Fruit fly (Drosophila melanogaster) whole organism, embryonic: ENCODE measurements around the gene CG8112.

Source experiments
- CG1024 ChIP-seq: fragments of 200-800 bp; sonication (Bioruptor generic); IDR thresholded peaks from 2 replicates; pipeline ENCODE4 v1.3.6; 2022; ENCODE audit warnings: missing biosample characterization, missing genetic modification characterization
- CG10654 ChIP-seq: fragments of 200-800 bp; sonication (Bioruptor generic); optimal IDR thresholded peaks from 2 replicates; lab custom pipeline; 2016; ENCODE audit warnings: missing biosample characterization, missing genetic modification characterization
- CG11456 ChIP-seq: fragments of 200-800 bp; sonication (Bioruptor generic); IDR thresholded peaks from 3 replicates; pipeline ENCODE4 v1.3.6; 2022; ENCODE audit warnings: missing biosample characterization, missing genetic modification characterization
- CG11560 ChIP-seq: fragments of 200-800 bp; sonication (Bioruptor generic); IDR thresholded peaks from 3 replicates; pipeline ENCODE4 v1.3.6; 2022; ENCODE audit warnings: missing biosample characterization, missing genetic modification characterization
- CG12071 ChIP-seq: fragments of 200-800 bp; sonication (Bioruptor generic); optimal IDR thresholded peaks from 3 replicates; lab custom pipeline; 2018; ENCODE audit warnings: missing biosample characterization, mild to moderate bottlenecking, missing genetic modification characterization
- CG14667 ChIP-seq: fragments of 200-800 bp; sonication (Bioruptor generic); IDR thresholded peaks from 2 replicates; pipeline ENCODE4 v1.3.6; 2022; ENCODE audit warnings: missing biosample characterization, missing genetic modification characterization
- CG14710 ChIP-seq: fragments of 200-800 bp; sonication (Bioruptor generic); optimal IDR thresholded peaks from 3 replicates; lab custom pipeline; 2019; ENCODE audit warnings: missing biosample characterization, mild to moderate bottlenecking, missing genetic modification characterization, moderate library complexity
- CG14965 ChIP-seq: fragments of 200-800 bp; sonication (Bioruptor generic); optimal IDR thresholded peaks from 2 replicates; lab custom pipeline; 2016; ENCODE audit warnings: missing biosample characterization, missing genetic modification characterization, borderline replicate concordance
- CG15073 ChIP-seq: fragments of 200-800 bp; sonication (Bioruptor generic); optimal IDR thresholded peaks from 2 replicates; lab custom pipeline; 2016; ENCODE audit warnings: missing biosample characterization, missing genetic modification characterization
- CG1792 ChIP-seq: fragments of 200-800 bp; sonication (Bioruptor generic); optimal IDR thresholded peaks from 2 replicates; lab custom pipeline; 2016; ENCODE audit warnings: missing biosample characterization, missing genetic modification characterization
- CG3065 ChIP-seq: fragments of 200-800 bp; sonication (Bioruptor generic); optimal IDR thresholded peaks from 2 replicates; lab custom pipeline; 2016; ENCODE audit warnings: missing biosample characterization, missing genetic modification characterization
- CG3281 ChIP-seq: fragments of 200-800 bp; sonication (Bioruptor generic); optimal IDR thresholded peaks from 3 replicates; lab custom pipeline; 2017; ENCODE audit warnings: missing biosample characterization, mild to moderate bottlenecking, missing genetic modification characterization
- CG7271 ChIP-seq: fragments of 200-800 bp; sonication (Bioruptor generic); optimal IDR thresholded peaks from 2 replicates; lab custom pipeline; 2018; ENCODE audit warnings: missing biosample characterization, mild to moderate bottlenecking, missing genetic modification characterization, moderate library complexity
- CG7963 ChIP-seq: fragments of 200-800 bp; sonication (Bioruptor generic); IDR thresholded peaks from 3 replicates; pipeline ENCODE4 v1.3.6; 2022; ENCODE audit warnings: missing biosample characterization, missing genetic modification characterization; ENCODE audit not compliant: partially characterized antibody
- CG8290 ChIP-seq, 3 experiments: fragments of 200-800 bp; sonication (Bioruptor generic); optimal IDR thresholded peaks; 2 replicates each; lab custom pipeline; 2016 to 2019; ENCODE audit warnings: missing biosample characterization in 3 of 3, missing genetic modification characterization in 3 of 3, mild to moderate bottlenecking in 2 of 3, moderate library complexity in 1 of 3
- CG8944 ChIP-seq: fragments of 200-800 bp; sonication (Bioruptor generic); optimal IDR thresholded peaks from 3 replicates; lab custom pipeline; 2016; ENCODE audit warnings: missing biosample characterization, missing genetic modification characterization
- CG9437 ChIP-seq: fragments of 200-800 bp; sonication (Bioruptor generic); optimal IDR thresholded peaks from 2 replicates; lab custom pipeline; 2018; ENCODE audit warnings: missing biosample characterization, mild to moderate bottlenecking, missing genetic modification characterization
- Dfd ChIP-seq, 2 experiments: fragments of >200 bp; optimal IDR thresholded peaks; 2 replicates each; lab custom pipeline; 2017; ENCODE audit warnings: missing biosample characterization in 2 of 2, missing genetic modification characterization in 2 of 2
- Dref ChIP-seq: fragments of 200-800 bp; sonication (Bioruptor generic); IDR thresholded peaks from 2 replicates; pipeline ENCODE4 v1.3.6; 2022; ENCODE audit warnings: missing biosample characterization, missing genetic modification characterization
- Drgx ChIP-seq: fragments of 200-800 bp; sonication (Bioruptor generic); IDR thresholded peaks from 2 replicates; pipeline ENCODE4 v1.3.6; 2022; ENCODE audit warnings: missing biosample characterization, missing genetic modification characterization
- E2f1 ChIP-seq: fragments of 200-800 bp; sonication (Bioruptor generic); IDR thresholded peaks from 2 replicates; pipeline ENCODE4 v1.3.6; 2022; ENCODE audit warnings: missing biosample characterization, missing genetic modification characterization
- E2f2 ChIP-seq: fragments of 200-800 bp; sonication (Bioruptor generic); IDR thresholded peaks from 2 replicates; pipeline ENCODE4 v1.3.6; 2022; ENCODE audit warnings: missing biosample characterization, missing genetic modification characterization
- HmgD ChIP-seq: fragments of 200-800 bp; sonication (Bioruptor generic); optimal IDR thresholded peaks from 3 replicates; lab custom pipeline; 2016; ENCODE audit warnings: missing biosample characterization, missing genetic modification characterization
- Hr3 ChIP-seq: fragments of 200-800 bp; sonication (Bioruptor generic); optimal IDR thresholded peaks from 3 replicates; lab custom pipeline; 2016; ENCODE audit warnings: missing biosample characterization, missing genetic modification characterization
- Hr78 ChIP-seq, 2 experiments: fragments of 200-800 bp in 1 of 2; fragments of >200 bp in 1 of 2; sonication (Bioruptor generic) in 1 of 2; optimal IDR thresholded peaks; 2 replicates each; lab custom pipeline; 2017 to 2019; ENCODE audit warnings: missing biosample characterization in 2 of 2, missing genetic modification characterization in 2 of 2, mild to moderate bottlenecking in 1 of 2, moderate library complexity in 1 of 2
- NFAT ChIP-seq: fragments of 200-800 bp; sonication (Bioruptor generic); IDR thresholded peaks from 2 replicates; pipeline ENCODE4 v1.3.6; 2022; ENCODE audit warnings: missing biosample characterization, missing genetic modification characterization
- Neu2 ChIP-seq: fragments of 200-800 bp; sonication (Bioruptor generic); optimal IDR thresholded peaks from 3 replicates; lab custom pipeline; 2016; ENCODE audit warnings: missing biosample characterization, missing genetic modification characterization, borderline replicate concordance
- Nf-YB ChIP-seq: fragments of 200-800 bp; sonication (Bioruptor generic); optimal IDR thresholded peaks from 3 replicates; lab custom pipeline; 2019; ENCODE audit warnings: missing biosample characterization, mild to moderate bottlenecking, missing genetic modification characterization, moderate library complexity
- Stat92E ChIP-seq, 3 experiments: fragments of >200 bp in 2 of 3; fragments of 200-800 bp in 1 of 3; sonication (Bioruptor generic) in 1 of 3; optimal IDR thresholded peaks; 2 replicates each; lab custom pipeline; 2017 to 2019; ENCODE audit warnings: missing biosample characterization in 3 of 3, missing genetic modification characterization in 3 of 3, mild to moderate bottlenecking in 1 of 3, moderate library complexity in 1 of 3
- ato ChIP-seq: fragments of 200-800 bp; sonication (Bioruptor generic); IDR thresholded peaks from 2 replicates; pipeline ENCODE4 v1.3.6; 2022; ENCODE audit warnings: missing biosample characterization, missing genetic modification characterization; ENCODE audit not compliant: partially characterized antibody
- bsh ChIP-seq, 2 experiments: fragments of 200-800 bp; sonication (Bioruptor generic); optimal IDR thresholded peaks; 2 replicates each; lab custom pipeline; 2017 to 2018; ENCODE audit warnings: mild to moderate bottlenecking in 2 of 2, missing biosample characterization in 2 of 2, missing genetic modification characterization in 2 of 2, moderate library complexity in 1 of 2
- cas ChIP-seq: fragments of 200-800 bp; sonication (Bioruptor generic); IDR thresholded peaks from 2 replicates; pipeline ENCODE4 v1.3.6; 2022; ENCODE audit warnings: missing biosample characterization, missing genetic modification characterization
- chn ChIP-seq: fragments of 200-800 bp; sonication (Bioruptor generic); optimal IDR thresholded peaks from 2 replicates; lab custom pipeline; 2016; ENCODE audit warnings: missing biosample characterization, missing genetic modification characterization
- dati ChIP-seq: fragments of 200-800 bp; sonication (Bioruptor generic); IDR thresholded peaks from 2 replicates; pipeline ENCODE4 v1.3.6; 2022; ENCODE audit warnings: missing biosample characterization, missing genetic modification characterization
- en ChIP-seq: fragments of 200-800 bp; sonication (Bioruptor generic); optimal IDR thresholded peaks from 2 replicates; lab custom pipeline; 2016; ENCODE audit warnings: missing biosample characterization, missing genetic modification characterization
- fd64A ChIP-seq: fragments of 200-800 bp; sonication (Bioruptor generic); optimal IDR thresholded peaks from 3 replicates; lab custom pipeline; 2018; ENCODE audit warnings: missing biosample characterization, mild to moderate bottlenecking, missing genetic modification characterization
- gsb-n ChIP-seq: fragments of 200-800 bp; sonication (Bioruptor generic); optimal IDR thresholded peaks from 3 replicates; lab custom pipeline; 2018; ENCODE audit warnings: missing biosample characterization, mild to moderate bottlenecking, missing genetic modification characterization
- jing ChIP-seq: fragments of 200-800 bp; sonication (Bioruptor generic); optimal IDR thresholded peaks from 2 replicates; lab custom pipeline; 2018; ENCODE audit warnings: missing biosample characterization, mild to moderate bottlenecking, missing genetic modification characterization
- kay ChIP-seq: fragments of 200-800 bp; sonication (Bioruptor generic); optimal IDR thresholded peaks from 2 replicates; lab custom pipeline; 2016; ENCODE audit warnings: missing biosample characterization, missing genetic modification characterization
- knrl ChIP-seq: fragments of 200-800 bp; sonication (Bioruptor generic); IDR thresholded peaks from 3 replicates; pipeline ENCODE4 v1.3.6; 2022; ENCODE audit warnings: missing biosample characterization, missing genetic modification characterization; ENCODE audit not compliant: partially characterized antibody
- lola ChIP-seq, 3 experiments: fragments of >200 bp in 2 of 3; fragments of 200-800 bp in 1 of 3; sonication (Bioruptor generic) in 1 of 3; optimal IDR thresholded peaks; 2 replicates each; lab custom pipeline; 2017 to 2019; ENCODE audit warnings: missing biosample characterization in 3 of 3, missing genetic modification characterization in 3 of 3, mild to moderate bottlenecking in 1 of 3, moderate library complexity in 1 of 3
- mam ChIP-seq: fragments of 200-800 bp; sonication (Bioruptor generic); optimal IDR thresholded peaks from 3 replicates; lab custom pipeline; 2016; ENCODE audit warnings: missing biosample characterization, missing genetic modification characterization
- peb ChIP-seq: fragments of 200-800 bp; sonication (Bioruptor generic); IDR thresholded peaks from 2 replicates; pipeline ENCODE4 v1.3.6; 2022; ENCODE audit warnings: missing biosample characterization, missing genetic modification characterization
- prd ChIP-seq, 3 experiments: fragments of >200 bp in 2 of 3; fragments of 200-800 bp in 1 of 3; sonication (Bioruptor generic) in 1 of 3; optimal IDR thresholded peaks in 2 of 3; IDR thresholded peaks in 1 of 3; 2 replicates in 2 of 3; 3 replicates in 1 of 3; pipeline versions ENCODE4 v1.3.6 to Lab custom; 2017 to 2022; ENCODE audit warnings: missing biosample characterization in 1 of 3, missing genetic modification characterization in 1 of 3
- repo ChIP-seq: fragments of 200-800 bp; sonication (Bioruptor generic); optimal IDR thresholded peaks from 2 replicates; lab custom pipeline; 2016; ENCODE audit warnings: missing biosample characterization, missing genetic modification characterization
- slbo ChIP-seq: fragments of 200-800 bp; sonication (Bioruptor generic); IDR thresholded peaks from 2 replicates; pipeline ENCODE4 v1.3.6; 2022; ENCODE audit warnings: missing biosample characterization, missing genetic modification characterization
- slou ChIP-seq: fragments of 200-800 bp; sonication (Bioruptor generic); optimal IDR thresholded peaks from 3 replicates; lab custom pipeline; 2016; ENCODE audit warnings: missing biosample characterization, missing genetic modification characterization
- tio ChIP-seq: fragments of 200-800 bp; sonication (Bioruptor generic); optimal IDR thresholded peaks from 2 replicates; lab custom pipeline; 2017; ENCODE audit warnings: missing biosample characterization, missing genetic modification characterization, inconsistent platforms
- tna ChIP-seq: fragments of 200-800 bp; sonication (Bioruptor generic); IDR thresholded peaks from 2 replicates; pipeline ENCODE4 v1.3.6; 2022; ENCODE audit warnings: missing biosample characterization, missing genetic modification characterization; ENCODE audit not compliant: partially characterized antibody
- wor ChIP-seq: fragments of 200-800 bp; sonication (Bioruptor generic); IDR thresholded peaks from 2 replicates; pipeline ENCODE4 v1.3.6; 2022; ENCODE audit warnings: missing biosample characterization, missing genetic modification characterization

Gene CG8112

DNA sequence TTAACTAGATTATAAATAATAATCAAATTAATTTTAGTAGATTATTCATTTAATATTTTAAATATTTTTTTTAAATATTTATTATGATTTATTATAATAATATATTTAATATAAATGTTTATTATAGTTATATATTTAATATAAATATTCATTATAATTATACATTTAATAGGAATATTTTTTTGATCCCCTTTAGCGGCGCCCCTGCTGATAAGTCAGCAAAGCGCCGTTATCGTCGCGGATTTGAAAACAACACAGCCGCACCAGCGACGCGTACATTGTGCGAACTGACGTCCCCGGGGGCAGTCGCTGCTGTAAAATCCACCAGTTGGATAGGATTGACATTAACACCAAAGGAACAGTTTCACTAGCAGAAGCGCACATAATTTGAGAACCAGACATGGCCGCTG, at the start of gene CG8112 (continued):
- TF ChIP-seq Hr78 (GFP tag; optimal IDR thresholded peaks at IDR 0.05; lab: Kevin White, UChicago) (no peak), repo (no peak), en (no peak), CG7271 (tag; lab: Kevin White, UChicago) (no peak), CG12071 (GFP tag; lab: Kevin White, UChicago) (no peak), Dref (GFP tag; lab: Robert Waterston, UW) (no peak), HmgD (GFP tag; lab: Kevin White, UChicago) (no peak), peb (GFP tag; lab: Robert Waterston, UW) (no peak), chn (GFP tag; lab: Kevin White, UChicago) (no peak), CG1792 (no peak), knrl (no peak), fd64A (GFP tag; lab: Kevin White, UChicago) (no peak), slbo (GFP tag; lab: Robert Waterston, UW) (no peak), mam (GFP tag; lab: Kevin White, UChicago) (no peak), gsb-n (tag; lab: Kevin White, UChicago) (no peak), bsh (GFP tag; optimal IDR thresholded peaks at IDR 0.05; lab: Kevin White, UChicago) (no peak), CG14965 (no peak), CG9437 (GFP tag; lab: Kevin White, UChicago) (peak; percentile 22), CG11456 (GFP tag; lab: Robert Waterston, UW) (no peak), kay (no peak), dati (no peak), prd (optimal IDR thresholded peaks at IDR 0.05; lab: Kevin White, UChicago) (no peak), prd (GFP tag; IDR thresholded peaks at IDR 0.05; lab: Robert Waterston, UW) (no peak), NFAT (GFP tag; lab: Robert Waterston, UW) (no peak), CG10654 (no peak), Nf-YB (GFP tag; lab: Kevin White, UChicago) (peak; percentile 6), CG15073 (GFP tag; lab: Kevin White, UChicago) (no peak), CG11560 (tag; lab: Robert Waterston, UW) (no peak), Stat92E (GFP tag; optimal IDR thresholded peaks at IDR 0.05; lab: Kevin White, UChicago) (no peak), Neu2 (GFP tag; lab: Kevin White, UChicago) (no peak), Drgx (peak; percentile 35; the same call in 1 of the 2 replicates), E2f2 (GFP tag; lab: Robert Waterston, UW) (no peak), wor (GFP tag; lab: Robert Waterston, UW) (no peak), jing (GFP tag; lab: Kevin White, UChicago) (no peak), CG1024 (GFP tag; lab: Robert Waterston, UW) (no peak), Hr3 (GFP tag; lab: Kevin White, UChicago) (no peak), tna (GFP tag; lab: Robert Waterston, UW) (no peak), E2f1 (GFP tag; lab: Robert Waterston, UW) (no peak), CG8944 (no peak), ato (GFP tag; lab: Robert Waterston, UW) (no peak), CG14667 (GFP tag; lab: Robert Waterston, UW) (no peak), CG7963 (GFP tag; lab: Robert Waterston, UW) (no peak), tio (no peak), lola (GFP tag; optimal IDR thresholded peaks at IDR 0.05; lab: Kevin White, UChicago) (peak in 1 of 3 experiments; percentile 2), CG3281 (GFP tag; lab: Kevin White, UChicago) (peak; percentile 19), cas (no peak), CG3065 (no peak), slou (GFP tag; lab: Kevin White, UChicago) (no peak), Dfd (GFP tag; optimal IDR thresholded peaks at IDR 0.05; lab: Kevin White, UChicago) (no peak), CG8290 (GFP tag; optimal IDR thresholded peaks at IDR 0.05; lab: Kevin White, UChicago) (no peak), CG8290 (tag; optimal IDR thresholded peaks at IDR 0.05; lab: Kevin White, UChicago) (no peak), CG14710 (tag; lab: Kevin White, UChicago) (peak; percentile 6)
